Fruit fly (Drosophila melanogaster) whole organism, prepupa: ENCODE measurements around the gene ND-B17.

Source experiments
- CG11762 ChIP-seq: fragments of 200-800 bp; sonication (Bioruptor generic); optimal IDR thresholded peaks from 3 replicates; lab custom pipeline; 2016; ENCODE audit warnings: missing biosample characterization, missing genetic modification characterization; ENCODE audit not compliant: insufficient read depth
- CG31627 ChIP-seq: fragments of 200-800 bp; sonication (Bioruptor generic); optimal IDR thresholded peaks from 3 replicates; lab custom pipeline; 2016; ENCODE audit warnings: missing biosample characterization, missing genetic modification characterization
- CG7368 ChIP-seq: fragments of 200-800 bp; sonication (Bioruptor generic); optimal IDR thresholded peaks from 3 replicates; lab custom pipeline; 2016; ENCODE audit warnings: missing biosample characterization, missing genetic modification characterization
- Ets21C ChIP-seq: fragments of 200-800 bp; sonication (Bioruptor generic); optimal IDR thresholded peaks from 3 replicates; lab custom pipeline; 2016; ENCODE audit warnings: missing biosample characterization, missing genetic modification characterization
- Hr39 ChIP-seq: fragments of 200-800 bp; sonication (Bioruptor generic); optimal IDR thresholded peaks from 2 replicates; lab custom pipeline; 2016; ENCODE audit warnings: missing biosample characterization, missing genetic modification characterization
- Hr4 ChIP-seq: fragments of 200-800 bp; sonication (Bioruptor generic); optimal IDR thresholded peaks from 3 replicates; lab custom pipeline; 2016; ENCODE audit warnings: missing biosample characterization, missing genetic modification characterization
- Sox102F ChIP-seq: fragments of 200-800 bp; sonication (Bioruptor generic); optimal IDR thresholded peaks from 2 replicates; lab custom pipeline; 2016; ENCODE audit warnings: missing biosample characterization, mild to moderate bottlenecking, missing genetic modification characterization
- net ChIP-seq: fragments of 200-800 bp; sonication (Bioruptor generic); optimal IDR thresholded peaks from 3 replicates; lab custom pipeline; 2016; ENCODE audit warnings: missing biosample characterization, missing genetic modification characterization

DNA sequence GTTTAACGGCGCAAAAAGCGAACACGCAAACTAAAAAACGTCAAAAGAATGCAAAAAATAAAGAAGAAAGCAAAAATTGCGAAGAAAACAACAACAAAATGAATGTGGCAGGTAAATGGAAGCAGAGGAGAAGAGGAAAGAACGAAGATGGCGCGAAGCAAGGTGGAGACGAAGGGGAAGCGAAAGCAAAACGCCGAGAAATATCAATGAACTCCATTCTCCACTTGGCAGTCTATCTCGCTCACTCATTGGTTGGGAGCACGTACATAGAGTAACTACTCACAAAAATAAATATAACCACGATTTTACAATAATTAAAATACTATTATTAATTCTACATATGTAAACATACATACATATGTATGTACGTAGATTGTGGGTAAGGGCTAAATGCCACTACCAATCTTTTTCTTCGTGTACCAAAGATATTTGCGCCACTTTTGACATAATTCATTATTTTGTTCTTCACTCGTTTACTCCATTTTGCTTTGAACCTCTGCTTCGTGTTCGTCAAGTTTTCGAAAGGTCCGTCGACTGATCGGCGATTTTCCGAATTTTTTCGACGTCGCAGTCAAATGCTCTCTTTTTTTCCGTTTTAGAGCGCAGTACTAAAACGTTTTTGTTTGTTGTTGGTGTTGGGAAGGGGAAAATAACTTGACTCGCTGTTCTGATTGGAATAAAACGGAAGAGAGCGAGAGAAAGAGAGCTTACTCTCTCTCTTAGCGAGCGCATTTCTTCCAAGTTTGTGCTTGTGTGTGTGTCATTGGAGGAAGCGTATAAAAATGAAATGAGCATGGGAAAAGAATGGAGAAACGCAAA lies 5.6 kb downstream of the ND-B17 start:
- TF ChIP-seq Hr39 (GFP tag; lab: Kevin White, UChicago): no peak
- TF ChIP-seq CG11762 (GFP tag; lab: Kevin White, UChicago): no peak
- TF ChIP-seq Sox102F (GFP tag; lab: Kevin White, UChicago): peak; percentile 14
- TF ChIP-seq Hr4 (GFP tag; lab: Kevin White, UChicago): no peak
- no peak for TF ChIP-seq CG7368 (GFP tag; lab: Kevin White, UChicago)
- TF ChIP-seq CG31627 (GFP tag; lab: Kevin White, UChicago): no peak
- TF ChIP-seq net: no peak
- TF ChIP-seq Ets21C (GFP tag; lab: Kevin White, UChicago): no peak
